Worm (Caenorhabditis elegans) whole organism, late embryonic: Measurements from ENCODE around the gene paa-1.

Experiments
- ama-1 ChIP-seq: fragments of 150-350 bp; optimal IDR thresholded peaks from 2 replicates; lab custom pipeline; 2014
- ceh-19 ChIP-seq: fragments of 200-800 bp; sonication (Bioruptor generic); optimal IDR thresholded peaks from 2 replicates; lab custom pipeline; 2018; ENCODE audit warnings: mild to moderate bottlenecking, missing genetic modification characterization, missing compliant biosample characterization
- ceh-30 ChIP-seq: fragments of 150-350 bp; optimal IDR thresholded peaks from 2 replicates; lab custom pipeline; 2014; ENCODE audit warnings: missing biosample characterization, missing genetic modification characterization
- sdc-2 ChIP-seq: sonication (generic microtip); optimal IDR thresholded peaks from 2 replicates; lab custom pipeline; 2016; ENCODE audit warnings: missing genotype, missing genetic modification characterization, missing compliant biosample characterization

DNA sequence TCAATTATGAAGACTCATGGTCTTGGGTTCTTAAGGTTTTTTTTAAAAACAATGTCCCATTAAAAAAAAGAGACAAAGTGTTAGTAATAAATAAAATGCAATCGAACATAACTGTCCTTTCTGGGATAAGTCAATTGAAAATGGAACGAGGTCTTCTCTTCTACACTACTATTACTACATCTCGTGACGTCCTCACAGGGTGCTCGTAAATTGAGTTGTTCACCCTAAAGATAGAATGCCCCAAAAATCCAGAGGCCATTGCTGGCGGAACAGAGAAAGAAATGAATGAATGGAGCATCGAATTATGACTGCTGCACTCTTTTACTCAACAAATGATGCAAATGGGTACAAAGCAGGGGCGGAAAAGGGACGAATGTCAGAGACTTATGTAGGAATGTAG, 48.1 kb upstream of the paa-1 start:
- TF ChIP-seq sdc-2 (tag; lab: Kevin White, UChicago) (no peak), ama-1 (no peak), ceh-30 (tag; lab: Kevin White, UChicago) (no peak), ceh-19 (no peak)
